Fruit fly (Drosophila melanogaster) whole organism, embryonic: ENCODE data around the gene CG4004.

Experiments used
- Adf1 ChIP-seq: fragments of 200-800 bp; sonication (Bioruptor generic); IDR thresholded peaks from 2 replicates; pipeline ENCODE4 v1.3.6; 2022; ENCODE audit warnings: missing biosample characterization, missing genetic modification characterization
- Antp ChIP-seq: fragments of 200-800 bp; sonication (Bioruptor generic); optimal IDR thresholded peaks from 3 replicates; lab custom pipeline; 2016; ENCODE audit warnings: missing biosample characterization, missing genetic modification characterization
- Awh ChIP-seq: fragments of 200-800 bp; sonication (Bioruptor generic); IDR thresholded peaks from 2 replicates; pipeline ENCODE4, ENCODE4 v1.3.6; 2022; ENCODE audit warnings: missing biosample characterization, missing genetic modification characterization
- BtbVII ChIP-seq: fragments of 200-800 bp; sonication (Bioruptor generic); optimal IDR thresholded peaks from 3 replicates; lab custom pipeline; 2017; ENCODE audit warnings: missing biosample characterization, mild to moderate bottlenecking, missing genetic modification characterization
- CG10431 ChIP-seq: fragments of 200-800 bp; sonication (Bioruptor generic); optimal IDR thresholded peaks from 3 replicates; lab custom pipeline; 2018; ENCODE audit warnings: missing biosample characterization, mild to moderate bottlenecking, missing genetic modification characterization
- CG10565 ChIP-seq: fragments of 200-800 bp; sonication (Bioruptor generic); optimal IDR thresholded peaks from 3 replicates; lab custom pipeline; 2016; ENCODE audit warnings: missing biosample characterization, mild to moderate bottlenecking, missing genetic modification characterization
- CG10654 ChIP-seq: fragments of 200-800 bp; sonication (Bioruptor generic); optimal IDR thresholded peaks from 2 replicates; lab custom pipeline; 2016; ENCODE audit warnings: missing biosample characterization, missing genetic modification characterization
- CG11093 ChIP-seq: fragments of 200-800 bp; sonication (Bioruptor generic); IDR thresholded peaks from 3 replicates; pipeline ENCODE4 v1.3.6; 2022; ENCODE audit warnings: missing biosample characterization, missing genetic modification characterization
- CG12104 ChIP-seq: fragments of 200-800 bp; sonication (Bioruptor generic); optimal IDR thresholded peaks from 3 replicates; lab custom pipeline; 2016; ENCODE audit warnings: missing biosample characterization, missing genetic modification characterization
- CG13123 ChIP-seq: fragments of 200-800 bp; sonication (Bioruptor generic); optimal IDR thresholded peaks from 2 replicates; lab custom pipeline; 2016; ENCODE audit warnings: missing biosample characterization, missing genetic modification characterization
- CG14965 ChIP-seq: fragments of 200-800 bp; sonication (Bioruptor generic); optimal IDR thresholded peaks from 2 replicates; lab custom pipeline; 2016; ENCODE audit warnings: missing biosample characterization, missing genetic modification characterization, borderline replicate concordance
- CG18619 ChIP-seq: fragments of 200-800 bp; sonication (Bioruptor generic); optimal IDR thresholded peaks from 3 replicates; lab custom pipeline; 2017; ENCODE audit warnings: missing biosample characterization, mild to moderate bottlenecking, missing genetic modification characterization
- CG30020 ChIP-seq: fragments of 200-800 bp; optimal IDR thresholded peaks from 2 replicates; lab custom pipeline; 2019; ENCODE audit warnings: missing biosample characterization, mild to moderate bottlenecking, missing genetic modification characterization, moderate library complexity
- CG3065 ChIP-seq: fragments of 200-800 bp; sonication (Bioruptor generic); optimal IDR thresholded peaks from 2 replicates; lab custom pipeline; 2016; ENCODE audit warnings: missing biosample characterization, missing genetic modification characterization
- CG31365 ChIP-seq: fragments of 200-800 bp; sonication (Bioruptor generic); optimal IDR thresholded peaks from 2 replicates; lab custom pipeline; 2018; ENCODE audit warnings: missing biosample characterization, mild to moderate bottlenecking, missing genetic modification characterization
- CG3163 ChIP-seq: fragments of 200-800 bp; sonication (Bioruptor generic); optimal IDR thresholded peaks from 3 replicates; lab custom pipeline; 2016; ENCODE audit warnings: missing biosample characterization, missing genetic modification characterization
- CG3407 ChIP-seq: fragments of 200-800 bp; sonication (Bioruptor generic); optimal IDR thresholded peaks from 2 replicates; lab custom pipeline; 2018; ENCODE audit warnings: missing biosample characterization, mild to moderate bottlenecking, missing genetic modification characterization
- CG34224 ChIP-seq: fragments of 200-800 bp; sonication (Bioruptor generic); IDR thresholded peaks from 3 replicates; pipeline ENCODE4 v1.3.6; 2022; ENCODE audit warnings: missing biosample characterization, missing genetic modification characterization; ENCODE audit not compliant: partially characterized antibody
- CG34376 ChIP-seq: fragments of 200-800 bp; sonication (Bioruptor generic); optimal IDR thresholded peaks from 2 replicates; lab custom pipeline; 2018; ENCODE audit warnings: missing biosample characterization, mild to moderate bottlenecking, missing genetic modification characterization
- CG9215 ChIP-seq: fragments of 200-800 bp; sonication (Bioruptor generic); IDR thresholded peaks from 2 replicates; pipeline ENCODE4 v1.3.6; 2022; ENCODE audit warnings: missing biosample characterization, missing genetic modification characterization
- Dp ChIP-seq: fragments of 200-800 bp; sonication (Bioruptor generic); optimal IDR thresholded peaks from 2 replicates; lab custom pipeline; 2018; ENCODE audit warnings: missing biosample characterization, mild to moderate bottlenecking, missing genetic modification characterization, moderate library complexity
- E2f2 ChIP-seq: fragments of 200-800 bp; sonication (Bioruptor generic); IDR thresholded peaks from 2 replicates; pipeline ENCODE4 v1.3.6; 2022; ENCODE audit warnings: missing biosample characterization, missing genetic modification characterization
- Elba2 ChIP-seq: fragments of 200-800 bp; sonication (Bioruptor generic); optimal IDR thresholded peaks from 3 replicates; lab custom pipeline; 2016; ENCODE audit warnings: missing biosample characterization, missing genetic modification characterization
- Fer3 ChIP-seq: fragments of 200-800 bp; sonication (Bioruptor generic); optimal IDR thresholded peaks from 2 replicates; lab custom pipeline; 2018; ENCODE audit warnings: missing biosample characterization, mild to moderate bottlenecking, missing genetic modification characterization, moderate library complexity
- HLH3B ChIP-seq: fragments of 200-800 bp; sonication (Bioruptor generic); IDR thresholded peaks from 2 replicates; pipeline ENCODE4 v1.3.6; 2022; ENCODE audit warnings: missing biosample characterization, missing genetic modification characterization
- Hr39 ChIP-seq: fragments of >200 bp; optimal IDR thresholded peaks from 2 replicates; lab custom pipeline; 2017
- Hsf ChIP-seq: fragments of 200-800 bp; sonication (Bioruptor generic); optimal IDR thresholded peaks from 3 replicates; lab custom pipeline; 2016; ENCODE audit warnings: missing biosample characterization, missing genetic modification characterization
- Kr ChIP-seq: fragments of 200-800 bp; sonication (Bioruptor generic); optimal IDR thresholded peaks from 2 replicates; lab custom pipeline; 2017; ENCODE audit warnings: missing biosample characterization, mild to moderate bottlenecking, missing genetic modification characterization
- Oli ChIP-seq: fragments of 200-800 bp; sonication (Bioruptor generic); optimal IDR thresholded peaks from 2 replicates; lab custom pipeline; 2018; ENCODE audit warnings: missing biosample characterization, mild to moderate bottlenecking, missing genetic modification characterization, moderate library complexity
- PHDP ChIP-seq: fragments of 200-800 bp; sonication (Bioruptor generic); optimal IDR thresholded peaks from 3 replicates; lab custom pipeline; 2018; ENCODE audit warnings: missing biosample characterization, mild to moderate bottlenecking, missing genetic modification characterization, moderate library complexity
- Scr ChIP-seq: fragments of 200-800 bp; sonication (Bioruptor generic); IDR thresholded peaks from 2 replicates; pipeline ENCODE4 v1.3.6; 2022; ENCODE audit warnings: missing biosample characterization, missing genetic modification characterization; ENCODE audit not compliant: partially characterized antibody
- Tbp ChIP-seq: fragments of >200 bp; optimal IDR thresholded peaks from 2 replicates; lab custom pipeline; 2018; ENCODE audit warnings: missing biosample characterization, missing genetic modification characterization
- Usf ChIP-seq: fragments of 200-800 bp; sonication (Bioruptor generic); optimal IDR thresholded peaks from 2 replicates; lab custom pipeline; 2017; ENCODE audit warnings: missing genotype, missing biosample characterization, missing genetic modification characterization
- Xbp1 ChIP-seq: fragments of 200-800 bp; sonication (Bioruptor generic); optimal IDR thresholded peaks from 3 replicates; lab custom pipeline; 2016; ENCODE audit warnings: missing biosample characterization, mild to moderate bottlenecking, missing genetic modification characterization
- abd-A ChIP-seq: fragments of 200-800 bp; sonication (Bioruptor generic); optimal IDR thresholded peaks from 3 replicates; lab custom pipeline; 2019; ENCODE audit warnings: missing biosample characterization, mild to moderate bottlenecking, missing genetic modification characterization, moderate library complexity
- amos ChIP-seq: fragments of 200-800 bp; sonication (Bioruptor generic); IDR thresholded peaks from 2 replicates; pipeline ENCODE4 v1.3.6; 2022; ENCODE audit warnings: missing biosample characterization, missing genetic modification characterization; ENCODE audit not compliant: partially characterized antibody
- ase ChIP-seq: fragments of 200-800 bp; sonication (Bioruptor generic); IDR thresholded peaks from 3 replicates; pipeline ENCODE4 v1.3.6; 2022; ENCODE audit warnings: missing biosample characterization, missing genetic modification characterization
- bab2 ChIP-seq: fragments of 200-800 bp; sonication (Bioruptor generic); optimal IDR thresholded peaks from 2 replicates; lab custom pipeline; 2016; ENCODE audit warnings: missing biosample characterization, missing genetic modification characterization
- bbx ChIP-seq: fragments of 200-800 bp; sonication (Bioruptor generic); IDR thresholded peaks from 2 replicates; pipeline ENCODE4 v1.3.6; 2022; ENCODE audit warnings: missing biosample characterization, missing genetic modification characterization; ENCODE audit not compliant: partially characterized antibody
- chm ChIP-seq: fragments of 200-800 bp; sonication (Bioruptor generic); IDR thresholded peaks from 2 replicates; pipeline ENCODE4 v1.3.6; 2022; ENCODE audit warnings: missing biosample characterization, missing genetic modification characterization
- dm ChIP-seq: fragments of 200-800 bp; sonication (Bioruptor generic); optimal IDR thresholded peaks from 3 replicates; lab custom pipeline; 2016; ENCODE audit warnings: missing biosample characterization, missing genetic modification characterization
- dmrt11E ChIP-seq: fragments of 200-800 bp; sonication (Bioruptor generic); optimal IDR thresholded peaks from 3 replicates; lab custom pipeline; 2018; ENCODE audit warnings: missing biosample characterization, mild to moderate bottlenecking, missing genetic modification characterization, moderate library complexity
- fd96Cb ChIP-seq: fragments of 200-800 bp; sonication (Bioruptor generic); optimal IDR thresholded peaks from 2 replicates; lab custom pipeline; 2018; ENCODE audit warnings: missing biosample characterization, mild to moderate bottlenecking, missing genetic modification characterization, moderate library complexity
- gsb ChIP-seq: fragments of 200-800 bp; sonication (Bioruptor generic); IDR thresholded peaks from 2 replicates; pipeline ENCODE4 v1.3.6; 2022; ENCODE audit warnings: missing biosample characterization, missing genetic modification characterization
- inv ChIP-seq: fragments of 200-800 bp; sonication (Bioruptor generic); IDR thresholded peaks from 2 replicates; pipeline ENCODE4 v1.3.6; 2022; ENCODE audit warnings: missing biosample characterization, missing genetic modification characterization; ENCODE audit not compliant: partially characterized antibody
- p53 ChIP-seq: fragments of 200-800 bp; sonication (Bioruptor generic); optimal IDR thresholded peaks from 2 replicates; lab custom pipeline; 2016; ENCODE audit warnings: missing biosample characterization, missing genetic modification characterization
- sqz ChIP-seq: fragments of 200-800 bp; sonication (Bioruptor generic); optimal IDR thresholded peaks from 3 replicates; lab custom pipeline; 2018; ENCODE audit warnings: missing biosample characterization, mild to moderate bottlenecking, missing genetic modification characterization
- stwl ChIP-seq: fragments of 200-800 bp; sonication (Bioruptor generic); optimal IDR thresholded peaks from 3 replicates; lab custom pipeline; 2018; ENCODE audit warnings: missing biosample characterization, mild to moderate bottlenecking, missing genetic modification characterization, moderate library complexity
- unc-4 ChIP-seq: fragments of 200-800 bp; sonication (Bioruptor generic); IDR thresholded peaks from 2 replicates; pipeline ENCODE4 v1.3.6; 2022; ENCODE audit warnings: missing biosample characterization, missing genetic modification characterization; ENCODE audit not compliant: partially characterized antibody
- zen ChIP-seq: fragments of 200-800 bp; sonication (Bioruptor generic); optimal IDR thresholded peaks from 3 replicates; lab custom pipeline; 2018; ENCODE audit warnings: missing biosample characterization, mild to moderate bottlenecking, missing genetic modification characterization, moderate library complexity
- zf30C ChIP-seq: fragments of 200-800 bp; sonication (Bioruptor generic); optimal IDR thresholded peaks from 3 replicates; lab custom pipeline; 2018; ENCODE audit warnings: missing biosample characterization, mild to moderate bottlenecking, missing genetic modification characterization
- zfh2 ChIP-seq: fragments of 200-800 bp; sonication (Bioruptor generic); optimal IDR thresholded peaks from 2 replicates; lab custom pipeline; 2016; ENCODE audit warnings: missing biosample characterization, missing genetic modification characterization

Gene CG4004

dm6 chrX:12765076-12765475 lies 21.1 kb downstream of the CG4004 start, which contains the start of gene Agpat1 (continued):
- no peak for TF ChIP-seq Antp (GFP tag; lab: Kevin White, UChicago)
- peak; percentile 86 for TF ChIP-seq bbx
- no peak for TF ChIP-seq CG18619
- TF ChIP-seq stwl (tag; lab: Kevin White, UChicago) = peak; percentile 29
- TF ChIP-seq CG10565 (GFP tag; lab: Kevin White, UChicago) = no peak
- no peak for TF ChIP-seq gsb (GFP tag; lab: Robert Waterston, UW)
- no peak for TF ChIP-seq ase
- TF ChIP-seq dm (GFP tag; lab: Kevin White, UChicago) = no peak
- TF ChIP-seq PHDP (tag; lab: Kevin White, UChicago) = no peak
- no peak for TF ChIP-seq CG14965
- TF ChIP-seq amos (GFP tag; lab: Robert Waterston, UW) = peak; percentile 84
- TF ChIP-seq Fer3 = no peak
- TF ChIP-seq CG10431 (GFP tag; lab: Kevin White, UChicago) = peak; percentile 18
- no peak for TF ChIP-seq Elba2 (GFP tag; lab: Kevin White, UChicago)
- TF ChIP-seq Hr39 (lab: Kevin White, UChicago) = no peak
- no peak for TF ChIP-seq CG31365 (tag; lab: Kevin White, UChicago)
- TF ChIP-seq HLH3B (GFP tag; lab: Robert Waterston, UW) = no peak
- no peak for TF ChIP-seq Usf
- no peak for TF ChIP-seq sqz (GFP tag; lab: Kevin White, UChicago)
- TF ChIP-seq p53 (GFP tag; lab: Kevin White, UChicago) = no peak
- TF ChIP-seq CG3163 (GFP tag; lab: Kevin White, UChicago) = no peak
- TF ChIP-seq CG11093 (GFP tag; lab: Robert Waterston, UW) = no peak
- TF ChIP-seq Scr = peak; percentile 79
- TF ChIP-seq CG10654 (GFP tag; lab: Kevin White, UChicago) = no peak
- peak; percentile 80 for TF ChIP-seq unc-4 (GFP tag; lab: Robert Waterston, UW)
- peak; percentile 76 for TF ChIP-seq Adf1
- TF ChIP-seq E2f2 = peak; percentile 34
- TF ChIP-seq Xbp1 = no peak
- no peak for TF ChIP-seq zf30C
- no peak for TF ChIP-seq zen (tag; lab: Kevin White, UChicago)
- no peak for TF ChIP-seq Tbp (GFP tag; lab: Kevin White, UChicago)
- no peak for TF ChIP-seq bab2
- TF ChIP-seq Dp (GFP tag; lab: Kevin White, UChicago) = peak; percentile 27
- peak; percentile 80 for TF ChIP-seq CG34224 (GFP tag; lab: Robert Waterston, UW)
- no peak for TF ChIP-seq dmrt11E (tag; lab: Kevin White, UChicago)
- no peak for TF ChIP-seq BtbVII (GFP tag; lab: Kevin White, UChicago)
- TF ChIP-seq CG3065 = no peak
- no peak for TF ChIP-seq Awh (GFP tag; lab: Robert Waterston, UW)
- peak; percentile 55 for TF ChIP-seq inv (GFP tag; lab: Robert Waterston, UW)
- no peak for TF ChIP-seq CG3407 (GFP tag; lab: Kevin White, UChicago)
- no peak for TF ChIP-seq CG34376
- TF ChIP-seq abd-A (tag; lab: Kevin White, UChicago) = no peak
- TF ChIP-seq zfh2 (GFP tag; lab: Kevin White, UChicago) = no peak
- TF ChIP-seq CG9215 (GFP tag; lab: Robert Waterston, UW) = no peak
- TF ChIP-seq CG30020 (tag; lab: Kevin White, UChicago) = no peak
- no peak for TF ChIP-seq CG13123 (GFP tag; lab: Kevin White, UChicago)
- TF ChIP-seq Oli = no peak
- TF ChIP-seq Kr (GFP tag; lab: Kevin White, UChicago) = no peak
- no peak for TF ChIP-seq Hsf (GFP tag; lab: Kevin White, UChicago)
- TF ChIP-seq CG12104 (GFP tag; lab: Kevin White, UChicago) = no peak
- TF ChIP-seq fd96Cb (tag; lab: Kevin White, UChicago) = no peak
- TF ChIP-seq chm (GFP tag; lab: Robert Waterston, UW) = no peak
